Worm (Caenorhabditis elegans): ENCODE results near the gene srh-255.

- TF ChIP-seq ref-1 (GFP tag; conservative IDR thresholded peaks at IDR 0.05) (no peak), cog-1 (tag; optimal IDR thresholded peaks at IDR 0.05) (no peak), T22C8.4 (GFP tag; IDR thresholded peaks at IDR 0.05) (no peak), tab-1 (GFP tag; IDR thresholded peaks at IDR 0.05) (no peak), ztf-29 (GFP tag; IDR thresholded peaks at IDR 0.05) (no peak), flt-1 (GFP tag; IDR thresholded peaks at IDR 0.05) (no peak), med-1 (GFP tag; optimal IDR thresholded peaks at IDR 0.05; ENCODE audit: insufficient read depth) (no peak)
These were observed 38.5 kb upstream of the srh-255 start, which contains the start of gene F49H6.15 for ce11 chrV:17026289-17026688.

Data from whole organism, midembryonic.